Worm (Caenorhabditis elegans): ENCODE data around the gene F36H12.4.
"Not testable (repeated sequence)": the region's sequence is repeated elsewhere in the genome, so short reads cannot be mapped to it uniquely, and the experiment has no call there.

The F36H12.4 gene

DNA sequence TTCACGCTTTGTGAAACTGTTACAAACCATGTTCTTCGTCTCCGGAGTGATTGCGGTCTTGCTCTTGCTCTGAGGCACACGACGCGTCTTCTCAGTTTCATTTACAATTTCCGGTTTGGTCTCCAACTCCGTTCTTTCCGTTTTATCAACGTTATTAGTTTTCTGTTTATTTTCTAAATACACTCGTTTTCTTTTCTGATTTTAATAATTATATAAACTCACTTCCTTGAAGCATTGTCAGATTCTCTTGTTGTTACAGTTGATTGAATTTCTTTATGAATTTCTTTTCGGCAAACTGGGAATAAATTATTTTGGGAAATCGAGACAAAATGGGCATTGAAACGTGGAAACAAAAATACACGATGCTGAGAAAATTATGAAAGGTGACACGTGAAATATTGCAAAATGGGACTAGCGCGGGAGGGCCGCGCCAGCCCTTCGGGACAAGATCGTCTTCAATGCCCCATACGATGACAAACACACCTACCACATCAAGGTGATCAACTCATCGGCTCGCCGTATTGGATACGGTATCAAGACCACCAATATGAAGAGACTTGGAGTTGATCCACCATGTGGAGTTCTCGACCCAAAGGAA, 39.2 kb downstream of the F36H12.4 start, which contains the start of the genes ZK354.9 and msp-58:
ZK354.9 (minus strand) TSS at position 101 of the 598 bp plus-strand sequence.
msp-58 (plus strand) TSS at position 548 of the 598 bp plus-strand sequence.
- TF ChIP-seq lin-13 (GFP tag; optimal IDR thresholded peaks at IDR 0.05); ceh-88 (GFP tag; IDR thresholded peaks at IDR 0.05); ets-5 (GFP tag; IDR thresholded peaks at IDR 0.05): not testable (repeated sequence)

DNA sequence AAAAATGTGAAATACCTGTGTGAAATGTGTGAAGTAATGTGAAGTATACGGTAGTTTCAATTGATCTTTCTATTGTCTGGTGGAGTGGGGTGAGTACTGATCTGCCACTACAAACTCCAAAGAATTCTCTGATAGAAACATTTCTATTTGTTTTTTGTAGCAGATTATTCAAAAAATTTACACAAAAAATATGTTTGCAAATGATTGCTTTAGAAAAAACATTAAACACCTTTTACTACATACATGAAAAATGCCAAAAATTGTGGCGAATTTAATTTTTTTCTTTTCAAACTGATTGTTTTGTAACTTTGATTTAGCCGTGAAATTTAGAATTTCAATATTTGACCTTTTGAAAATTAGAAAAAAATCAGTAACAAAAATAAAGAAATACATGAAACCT, 40.8 kb downstream of the F36H12.4 start, which contains the start of gene ZK354.3:
ZK354.3 (plus strand) TSS at position 301 of the 400 bp plus-strand sequence.
- TF ChIP-seq ztf-4 (tag; optimal IDR thresholded peaks at IDR 0.05) (no peak), alr-1 (tag; optimal IDR thresholded peaks at IDR 0.05; ENCODE audit: borderline replicate concordance) (no peak), irx-1 (tag; optimal IDR thresholded peaks at IDR 0.05) (no peak), tlp-1 (tag; optimal IDR thresholded peaks at IDR 0.05) (no peak), ceh-90 (tag; optimal IDR thresholded peaks at IDR 0.05) (no peak), F16B12.6 (tag; optimal IDR thresholded peaks at IDR 0.05) (no peak), nhr-28 (tag; optimal IDR thresholded peaks at IDR 0.05) (no peak), lin-13 (GFP tag; optimal IDR thresholded peaks at IDR 0.05) (no peak)

- not testable (repeated sequence) for TF ChIP-seq unc-130 (tag; optimal IDR thresholded peaks at IDR 0.05); lin-35 (GFP tag; optimal IDR thresholded peaks at IDR 0.05); grh-1 (GFP tag; IDR thresholded peaks at IDR 0.05)
Measured at ce11 chrIV:5313011-5313410, 44.1 kb downstream of the F36H12.4 start, which contains the start of the genes msp-59 and ZK354.2. TSS of gene msp-59 (minus strand) at chrIV:5313111. TSS of gene ZK354.2 (plus strand) at chrIV:5313405.

DNA sequence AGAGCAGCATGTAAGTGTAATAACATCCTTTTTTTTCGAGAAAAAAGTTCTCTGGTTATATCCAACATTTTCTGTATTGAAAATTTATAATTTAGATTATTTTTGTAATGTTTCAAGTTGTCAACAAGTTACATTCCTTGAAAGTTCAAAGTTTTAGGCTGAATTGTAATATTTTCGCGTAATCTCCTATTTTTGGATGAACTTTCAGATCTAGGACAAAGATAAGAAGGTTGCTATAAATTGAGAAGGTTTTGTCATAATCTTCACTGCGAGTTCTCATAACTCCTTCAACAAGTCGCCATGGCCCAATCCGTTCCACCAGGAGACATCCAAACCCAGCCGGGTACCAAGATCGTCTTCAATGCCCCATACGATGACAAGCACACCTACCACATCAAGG, 47.3 kb downstream of the F36H12.4 start, which contains the start of gene msp-65:
msp-65 (plus strand) TSS at position 301 of the 400 bp plus-strand sequence.
- TF ChIP-seq efl-1 (optimal IDR thresholded peaks at IDR 0.05): not testable (repeated sequence)
- TF ChIP-seq efl-1 (GFP tag; optimal IDR thresholded peaks at IDR 0.05 in 1 of 2): peak in 1 of 2 experiments; percentile 59

DNA sequence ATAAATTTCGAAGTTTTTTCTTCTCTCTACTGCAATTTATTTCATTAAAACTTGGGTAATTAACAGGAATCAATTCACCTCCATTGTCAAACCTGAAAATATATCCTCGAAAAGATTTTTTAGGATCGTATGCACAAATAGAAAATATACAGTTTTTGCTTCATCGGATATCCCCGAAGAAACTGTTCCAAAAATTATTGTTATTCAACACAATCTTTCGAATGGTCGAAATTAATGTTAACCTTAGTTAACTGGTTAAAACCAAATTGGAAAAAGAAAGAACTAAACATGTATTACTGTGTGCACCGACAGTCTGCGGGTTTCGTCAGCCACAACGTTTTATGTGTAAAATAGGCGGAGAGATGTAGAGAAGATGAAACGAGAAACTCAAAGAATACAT, 48.2 kb downstream of the F36H12.4 start:
- no peak for TF ChIP-seq ztf-4 (tag; optimal IDR thresholded peaks at IDR 0.05)
- TF ChIP-seq nhr-20 (tag; optimal IDR thresholded peaks at IDR 0.05): peak; percentile 66
- peak in 1 of 2 experiments; percentile 44 for TF ChIP-seq lin-35 (GFP tag; optimal IDR thresholded peaks at IDR 0.05)
- peak; percentile 1 for TF ChIP-seq C16A3.4 (tag; optimal IDR thresholded peaks at IDR 0.05)
- TF ChIP-seq alr-1 (tag; optimal IDR thresholded peaks at IDR 0.05; ENCODE audit: borderline replicate concordance): no peak
- no peak for TF ChIP-seq blmp-1 (tag; optimal IDR thresholded peaks at IDR 0.05)
- TF ChIP-seq vab-15 (tag; optimal IDR thresholded peaks at IDR 0.05): no peak
- peak; percentile 11 for TF ChIP-seq tbx-2 (tag; optimal IDR thresholded peaks at IDR 0.05)
- no peak for TF ChIP-seq pag-3 (tag; optimal IDR thresholded peaks at IDR 0.05; ENCODE audit: borderline replicate concordance, insufficient read depth)
- no peak for TF ChIP-seq F16B12.6 (tag; optimal IDR thresholded peaks at IDR 0.05)
- TF ChIP-seq nhr-19 (GFP tag; conservative IDR thresholded peaks at IDR 0.05): peak; percentile 81
- no peak for TF ChIP-seq irx-1 (tag; optimal IDR thresholded peaks at IDR 0.05)
- TF ChIP-seq ama-1 (optimal IDR thresholded peaks at IDR 0.05): peak; percentile 52
- no peak for TF ChIP-seq ceh-90 (tag; optimal IDR thresholded peaks at IDR 0.05)
- TF ChIP-seq zag-1 (tag; optimal IDR thresholded peaks at IDR 0.05): no peak
- TF ChIP-seq egl-13 (tag; optimal IDR thresholded peaks at IDR 0.05): no peak
- TF ChIP-seq nhr-90 (tag; optimal IDR thresholded peaks at IDR 0.05; ENCODE audit: poor library complexity): peak; percentile 87
- no peak for TF ChIP-seq ceh-8 (GFP tag; optimal IDR thresholded peaks at IDR 0.05)
- TF ChIP-seq nhr-84 (tag; optimal IDR thresholded peaks at IDR 0.05): no peak
- no peak for TF ChIP-seq lir-3 (tag; optimal IDR thresholded peaks at IDR 0.05; ENCODE audit: poor library complexity)
- no peak for TF ChIP-seq aha-1 (tag; optimal IDR thresholded peaks at IDR 0.05)
- no peak for TF ChIP-seq C34B4.2 (tag; optimal IDR thresholded peaks at IDR 0.05)
- peak; percentile 51 for TF ChIP-seq swsn-7 (tag; optimal IDR thresholded peaks at IDR 0.05)
- TF ChIP-seq lin-13 (GFP tag; optimal IDR thresholded peaks at IDR 0.05): no peak
- no peak for TF ChIP-seq dsc-1 (tag; optimal IDR thresholded peaks at IDR 0.05)
- TF ChIP-seq grh-1 (GFP tag; IDR thresholded peaks at IDR 0.05): peak; percentile 64; the same call in 1 of the 2 replicates
- no peak for TF ChIP-seq egl-27 (tag; optimal IDR thresholded peaks at IDR 0.05)
- peak; percentile 47 for TF ChIP-seq elt-2 (tag; optimal IDR thresholded peaks at IDR 0.05)
- no peak for TF ChIP-seq ceh-82 (tag; optimal IDR thresholded peaks at IDR 0.05)
- no peak for TF ChIP-seq unc-98 (GFP tag; IDR thresholded peaks at IDR 0.05)
- peak; percentile 92 for TF ChIP-seq nhr-85 (tag)
- no peak for TF ChIP-seq rnt-1 (tag; optimal IDR thresholded peaks at IDR 0.05)
- no peak for TF ChIP-seq skn-1 (tag; optimal IDR thresholded peaks at IDR 0.05)
- TF ChIP-seq ets-5 (GFP tag; IDR thresholded peaks at IDR 0.05): no peak
- TF ChIP-seq ztf-11 (tag; optimal IDR thresholded peaks at IDR 0.05): no peak
- peak; percentile 38 for TF ChIP-seq lin-39 (tag; optimal IDR thresholded peaks at IDR 0.05)
